Fruit fly (Drosophila melanogaster) whole organism, embryonic: ENCODE results near the gene SC35.

Source experiments
- B-H2 ChIP-seq: fragments of 200-800 bp; sonication (Bioruptor generic); optimal IDR thresholded peaks from 2 replicates; lab custom pipeline; 2018; ENCODE audit warnings: missing biosample characterization, mild to moderate bottlenecking, missing genetic modification characterization
- CG10267 ChIP-seq: fragments of 200-800 bp; sonication (Bioruptor generic); optimal IDR thresholded peaks from 2 replicates; lab custom pipeline; 2018; ENCODE audit warnings: missing biosample characterization, mild to moderate bottlenecking, missing genetic modification characterization, moderate library complexity
- CG10274 ChIP-seq: fragments of 200-800 bp; sonication (Bioruptor generic); optimal IDR thresholded peaks from 3 replicates; lab custom pipeline; 2017; ENCODE audit warnings: missing biosample characterization, mild to moderate bottlenecking, missing genetic modification characterization
- CG11504 ChIP-seq: fragments of 200-800 bp; sonication (Bioruptor generic); optimal IDR thresholded peaks from 3 replicates; lab custom pipeline; 2019; ENCODE audit warnings: missing biosample characterization, mild to moderate bottlenecking, missing genetic modification characterization, moderate library complexity
- CG1602 ChIP-seq: fragments of 200-800 bp; sonication (Bioruptor generic); optimal IDR thresholded peaks from 3 replicates; lab custom pipeline; 2016; ENCODE audit warnings: missing biosample characterization, missing genetic modification characterization
- CG1603 ChIP-seq: fragments of 200-800 bp; sonication (Bioruptor generic); optimal IDR thresholded peaks from 2 replicates; lab custom pipeline; 2019; ENCODE audit warnings: missing biosample characterization, mild to moderate bottlenecking, missing genetic modification characterization, moderate library complexity
- CG17361 ChIP-seq: fragments of 200-800 bp; sonication (Bioruptor generic); IDR thresholded peaks from 3 replicates; pipeline ENCODE4 v1.3.6; 2022; ENCODE audit warnings: missing biosample characterization, missing genetic modification characterization
- CG17912 ChIP-seq: fragments of 200-800 bp; sonication (Bioruptor generic); optimal IDR thresholded peaks from 2 replicates; lab custom pipeline; 2018; ENCODE audit warnings: missing biosample characterization, mild to moderate bottlenecking, missing genetic modification characterization
- CG18599 ChIP-seq: fragments of 200-800 bp; sonication (Bioruptor generic); optimal IDR thresholded peaks from 3 replicates; lab custom pipeline; 2017; ENCODE audit warnings: missing biosample characterization, missing genetic modification characterization, mild to moderate bottlenecking, moderate library complexity, missing genetic modification reagents
- CG2199 ChIP-seq: fragments of 200-800 bp; sonication (Bioruptor generic); IDR thresholded peaks from 3 replicates; pipeline ENCODE4 v1.3.6; 2022; ENCODE audit warnings: missing biosample characterization, missing genetic modification characterization
- CG32532 ChIP-seq: fragments of 200-800 bp; sonication (Bioruptor generic); IDR thresholded peaks from 2 replicates; pipeline ENCODE4 v1.3.6; 2022; ENCODE audit warnings: missing biosample characterization, missing genetic modification characterization
- CG34224 ChIP-seq: fragments of 200-800 bp; sonication (Bioruptor generic); IDR thresholded peaks from 3 replicates; pipeline ENCODE4 v1.3.6; 2022; ENCODE audit warnings: missing biosample characterization, missing genetic modification characterization; ENCODE audit not compliant: partially characterized antibody
- CG42726 ChIP-seq: fragments of 200-800 bp; sonication (Bioruptor generic); IDR thresholded peaks from 2 replicates; pipeline ENCODE4 v1.3.6; 2022; ENCODE audit warnings: missing biosample characterization, missing genetic modification characterization; ENCODE audit not compliant: partially characterized antibody
- CG4617 ChIP-seq: fragments of 200-800 bp; sonication (Bioruptor generic); optimal IDR thresholded peaks from 3 replicates; lab custom pipeline; 2016; ENCODE audit warnings: missing biosample characterization, missing genetic modification characterization, borderline replicate concordance
- CG4854 ChIP-seq: fragments of 200-800 bp; sonication (Bioruptor generic); optimal IDR thresholded peaks from 2 replicates; lab custom pipeline; 2016; ENCODE audit warnings: missing biosample characterization, missing genetic modification characterization, inconsistent platforms
- CG6765 ChIP-seq: fragments of 200-800 bp; sonication (Bioruptor generic); optimal IDR thresholded peaks from 3 replicates; lab custom pipeline; 2017; ENCODE audit warnings: missing biosample characterization, mild to moderate bottlenecking, missing genetic modification characterization
- CG7357 ChIP-seq: fragments of 200-800 bp; sonication (Bioruptor generic); IDR thresholded peaks from 3 replicates; pipeline ENCODE4 v1.3.6; 2022; ENCODE audit warnings: missing biosample characterization, missing genetic modification characterization
- CG7839 ChIP-seq: fragments of 200-800 bp; sonication (Bioruptor generic); optimal IDR thresholded peaks from 3 replicates; lab custom pipeline; 2018; ENCODE audit warnings: missing biosample characterization, mild to moderate bottlenecking, missing genetic modification characterization, moderate library complexity
- CG8089 ChIP-seq: fragments of 200-800 bp; sonication (Bioruptor generic); optimal IDR thresholded peaks from 3 replicates; lab custom pipeline; 2016; ENCODE audit warnings: missing biosample characterization, missing genetic modification characterization
- CG9797 ChIP-seq: fragments of 200-800 bp; sonication (Bioruptor generic); optimal IDR thresholded peaks from 3 replicates; lab custom pipeline; 2018; ENCODE audit warnings: missing biosample characterization, mild to moderate bottlenecking, missing genetic modification characterization
- CkIIα-i1 ChIP-seq: fragments of 200-800 bp; sonication (Bioruptor generic); IDR thresholded peaks from 2 replicates; pipeline ENCODE4 v1.3.6; 2022; ENCODE audit warnings: missing biosample characterization, missing genetic modification characterization
- Deaf1 ChIP-seq: fragments of 200-800 bp; optimal IDR thresholded peaks from 3 replicates; lab custom pipeline; 2019; ENCODE audit warnings: missing biosample characterization, mild to moderate bottlenecking, missing genetic modification characterization, moderate library complexity
- Dek ChIP-seq: fragments of 200-800 bp; sonication (Bioruptor generic); optimal IDR thresholded peaks from 3 replicates; lab custom pipeline; 2019; ENCODE audit warnings: missing biosample characterization, mild to moderate bottlenecking, missing genetic modification characterization, moderate library complexity
- Doc2 ChIP-seq: fragments of 200-800 bp; sonication (Bioruptor generic); IDR thresholded peaks from 2 replicates; pipeline ENCODE4 v1.3.6; 2022; ENCODE audit warnings: missing biosample characterization, missing genetic modification characterization
- HHEX ChIP-seq: fragments of 200-800 bp; sonication (Bioruptor generic); optimal IDR thresholded peaks from 3 replicates; lab custom pipeline; 2017; ENCODE audit warnings: missing biosample characterization, mild to moderate bottlenecking, missing genetic modification characterization, missing genetic modification reagents
- HmgD ChIP-seq: fragments of 200-800 bp; sonication (Bioruptor generic); optimal IDR thresholded peaks from 3 replicates; lab custom pipeline; 2016; ENCODE audit warnings: missing biosample characterization, missing genetic modification characterization
- HmgZ ChIP-seq: fragments of 200-800 bp; sonication (Bioruptor generic); optimal IDR thresholded peaks from 2 replicates; lab custom pipeline; 2018; ENCODE audit warnings: missing biosample characterization, mild to moderate bottlenecking, missing genetic modification characterization
- Optix ChIP-seq: fragments of 200-800 bp; sonication (Bioruptor generic); IDR thresholded peaks from 3 replicates; pipeline ENCODE4 v1.3.6; 2022; ENCODE audit warnings: missing biosample characterization, missing genetic modification characterization
- Side ChIP-seq: fragments of 200-800 bp; sonication (Bioruptor generic); optimal IDR thresholded peaks from 2 replicates; lab custom pipeline; 2016; ENCODE audit warnings: missing biosample characterization, missing genetic modification characterization
- Xbp1 ChIP-seq: fragments of 200-800 bp; sonication (Bioruptor generic); optimal IDR thresholded peaks from 3 replicates; lab custom pipeline; 2016; ENCODE audit warnings: missing biosample characterization, mild to moderate bottlenecking, missing genetic modification characterization
- ac ChIP-seq: fragments of 200-800 bp; sonication (Bioruptor generic); optimal IDR thresholded peaks from 3 replicates; lab custom pipeline; 2017; ENCODE audit warnings: missing biosample characterization, mild to moderate bottlenecking, missing genetic modification characterization
- ase ChIP-seq: fragments of 200-800 bp; sonication (Bioruptor generic); IDR thresholded peaks from 3 replicates; pipeline ENCODE4 v1.3.6; 2022; ENCODE audit warnings: missing biosample characterization, missing genetic modification characterization
- dmrt11E ChIP-seq: fragments of 200-800 bp; sonication (Bioruptor generic); optimal IDR thresholded peaks from 3 replicates; lab custom pipeline; 2018; ENCODE audit warnings: missing biosample characterization, mild to moderate bottlenecking, missing genetic modification characterization, moderate library complexity
- grn ChIP-seq: fragments of 200-800 bp; sonication (Bioruptor generic); optimal IDR thresholded peaks from 3 replicates; lab custom pipeline; 2017; ENCODE audit warnings: missing biosample characterization, missing genetic modification characterization
- gro ChIP-seq: fragments of 200-800 bp; sonication (Bioruptor generic); optimal IDR thresholded peaks from 2 replicates; lab custom pipeline; 2016; ENCODE audit warnings: missing biosample characterization, missing genetic modification characterization
- gt ChIP-seq: fragments of 200-800 bp; sonication (Bioruptor generic); IDR thresholded peaks from 2 replicates; pipeline ENCODE4 v1.3.6; 2022; ENCODE audit warnings: missing biosample characterization, missing genetic modification characterization
- hb ChIP-seq: fragments of 200-800 bp; sonication (Bioruptor generic); IDR thresholded peaks from 3 replicates; pipeline ENCODE4 v1.3.6; 2022; ENCODE audit warnings: missing biosample characterization, missing genetic modification characterization; ENCODE audit not compliant: partially characterized antibody
- hth ChIP-seq: fragments of >200 bp; optimal IDR thresholded peaks from 2 replicates; lab custom pipeline; 2017; ENCODE audit warnings: inconsistent platforms
- jigr1 ChIP-seq: fragments of 200-800 bp; sonication (Bioruptor generic); IDR thresholded peaks from 3 replicates; pipeline ENCODE4 v1.3.6; 2022; ENCODE audit warnings: missing biosample characterization, missing genetic modification characterization
- lab ChIP-seq: fragments of 200-800 bp; sonication (Bioruptor generic); optimal IDR thresholded peaks from 3 replicates; lab custom pipeline; 2017; ENCODE audit warnings: missing biosample characterization, missing genetic modification characterization, mild to moderate bottlenecking, moderate library complexity, missing genetic modification reagents
- maf-S ChIP-seq: fragments of 200-800 bp; sonication (Bioruptor generic); optimal IDR thresholded peaks from 2 replicates; lab custom pipeline; 2016; ENCODE audit warnings: missing biosample characterization, missing genetic modification characterization
- pita ChIP-seq: fragments of 200-800 bp; sonication (Bioruptor generic); optimal IDR thresholded peaks from 2 replicates; lab custom pipeline; 2017; ENCODE audit warnings: missing biosample characterization, mild to moderate bottlenecking, missing genetic modification characterization
- sd ChIP-seq: fragments of 200-800 bp; sonication (Bioruptor generic); optimal IDR thresholded peaks from 3 replicates; lab custom pipeline; 2018; ENCODE audit warnings: missing biosample characterization, mild to moderate bottlenecking, missing genetic modification characterization, moderate library complexity
- sob ChIP-seq: fragments of 200-800 bp; sonication (Bioruptor generic); IDR thresholded peaks from 2 replicates; pipeline ENCODE4 v1.3.6; 2022; ENCODE audit warnings: missing biosample characterization, missing genetic modification characterization
- tgo ChIP-seq: fragments of 200-800 bp; sonication (Bioruptor generic); IDR thresholded peaks from 3 replicates; pipeline ENCODE4 v1.3.6; 2022; ENCODE audit warnings: missing biosample characterization, missing genetic modification characterization
- trem ChIP-seq: fragments of 200-800 bp; optimal IDR thresholded peaks from 3 replicates; lab custom pipeline; 2019; ENCODE audit warnings: missing biosample characterization, mild to moderate bottlenecking, missing genetic modification characterization, moderate library complexity
- ttk ChIP-seq: fragments of 200-800 bp; sonication (Bioruptor generic); IDR thresholded peaks from 2 replicates; pipeline ENCODE4 v2.1.2; 2022; ENCODE audit warnings: missing biosample characterization, missing genetic modification characterization
- z ChIP-seq: fragments of 200-800 bp; sonication (Bioruptor generic); IDR thresholded peaks from 3 replicates; pipeline ENCODE4 v1.3.6; 2022; ENCODE audit warnings: missing biosample characterization, missing genetic modification characterization
- zen ChIP-seq: fragments of 200-800 bp; sonication (Bioruptor generic); optimal IDR thresholded peaks from 3 replicates; lab custom pipeline; 2018; ENCODE audit warnings: missing biosample characterization, mild to moderate bottlenecking, missing genetic modification characterization, moderate library complexity
- zen2 ChIP-seq: fragments of 200-800 bp; sonication (Bioruptor generic); IDR thresholded peaks from 3 replicates; pipeline ENCODE4 v1.3.6; 2022; ENCODE audit warnings: missing biosample characterization, missing genetic modification characterization; ENCODE audit not compliant: partially characterized antibody

Gene SC35

DNA sequence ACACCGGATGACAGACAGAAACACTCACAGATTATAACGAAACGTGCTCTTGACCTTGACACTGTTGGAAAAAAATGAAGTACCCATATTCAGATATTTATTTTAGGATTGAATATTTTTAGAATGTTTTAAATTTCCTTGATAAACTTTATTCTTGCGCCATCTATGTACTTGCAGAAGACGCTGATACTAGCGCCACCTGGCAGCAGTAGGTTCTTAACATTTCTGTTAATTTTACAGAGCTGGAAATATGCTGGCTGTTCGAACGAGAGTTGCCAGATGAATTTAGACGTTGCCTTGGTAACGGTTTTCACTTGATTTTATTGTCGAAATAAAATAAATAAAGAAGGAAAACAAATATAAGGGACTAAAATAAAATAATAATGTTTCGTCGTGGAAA is 9.9 kb downstream of the SC35 start, which contains the start of gene Fam92 (continued):
- TF ChIP-seq CG7357, result no peak
- peak; percentile 31 for TF ChIP-seq CG4854 (GFP tag; lab: Kevin White, UChicago)
- TF ChIP-seq CG18599 (GFP tag; lab: Kevin White, UChicago), result peak; percentile 42
- peak; percentile 49 for TF ChIP-seq gro (GFP tag; lab: Kevin White, UChicago)
- no peak for TF ChIP-seq gt
- peak; percentile 0 for TF ChIP-seq HmgD
- TF ChIP-seq CG6765, result no peak
- peak; percentile 65 for TF ChIP-seq B-H2 (GFP tag; lab: Kevin White, UChicago)
- TF ChIP-seq CG8089 (GFP tag; lab: Kevin White, UChicago), result no peak
- peak; percentile 51 for TF ChIP-seq HmgZ
- TF ChIP-seq CG1603 (tag; lab: Kevin White, UChicago), result peak; percentile 70
- peak; percentile 2 for TF ChIP-seq maf-S (GFP tag; lab: Kevin White, UChicago)
- TF ChIP-seq zen (tag; lab: Kevin White, UChicago), result peak; percentile 24
- TF ChIP-seq trem (tag; lab: Kevin White, UChicago), result peak; percentile 63
- TF ChIP-seq sob (GFP tag; lab: Robert Waterston, UW), result peak; percentile 38; the same call in 1 of the 2 replicates
- TF ChIP-seq CG9797, result no peak
- TF ChIP-seq CkIIα-i1 (GFP tag; lab: Robert Waterston, UW), result no peak
- no peak for TF ChIP-seq grn (GFP tag; lab: Kevin White, UChicago)
- TF ChIP-seq HHEX (GFP tag; lab: Kevin White, UChicago), result peak; percentile 37
- TF ChIP-seq hb, result no peak
- no peak for TF ChIP-seq z (GFP tag; lab: Robert Waterston, UW)
- TF ChIP-seq CG1602 (GFP tag; lab: Kevin White, UChicago), result peak; percentile 38
- peak; percentile 65 for TF ChIP-seq CG10267
- peak; percentile 11 for TF ChIP-seq pita (GFP tag; lab: Kevin White, UChicago)
- TF ChIP-seq sd, result peak; percentile 27
- peak; percentile 68 for TF ChIP-seq CG11504 (tag; lab: Kevin White, UChicago)
- peak; percentile 34 for TF ChIP-seq dmrt11E
- TF ChIP-seq CG7839, result peak; percentile 66
- peak; percentile 63 for TF ChIP-seq CG17912
- no peak for TF ChIP-seq CG10274
- TF ChIP-seq hth (lab: Kevin White, UChicago), result no peak
- peak; percentile 73 for TF ChIP-seq Xbp1 (GFP tag; lab: Kevin White, UChicago)
- peak; percentile 73; the same call in 1 of the 2 replicates for TF ChIP-seq CG32532 (GFP tag; lab: Robert Waterston, UW)
- peak; percentile 21 for TF ChIP-seq Side (GFP tag; lab: Kevin White, UChicago)
- no peak for TF ChIP-seq jigr1
- TF ChIP-seq ase (GFP tag; lab: Robert Waterston, UW), result peak; percentile 17; the same call in 1 of the 3 replicates
- peak; percentile 43; the same call in 1 of the 2 replicates for TF ChIP-seq ttk (GFP tag; lab: Robert Waterston, UW)
- TF ChIP-seq zen2 (GFP tag; lab: Robert Waterston, UW), result no peak
- no peak for TF ChIP-seq Doc2 (GFP tag; lab: Robert Waterston, UW)
- TF ChIP-seq Deaf1 (tag; lab: Kevin White, UChicago), result peak; percentile 21
- no peak for TF ChIP-seq ac (GFP tag; lab: Kevin White, UChicago)
- peak; percentile 2 for TF ChIP-seq CG4617 (GFP tag; lab: Kevin White, UChicago)
- TF ChIP-seq CG34224, result no peak
- peak; percentile 38 for TF ChIP-seq Dek (tag; lab: Kevin White, UChicago)
- TF ChIP-seq Optix (GFP tag; lab: Robert Waterston, UW), result no peak; the same call in 2 of the 3 replicates
- peak; percentile 56 for TF ChIP-seq lab (GFP tag; lab: Kevin White, UChicago)
- TF ChIP-seq CG42726, result 0 out of 2 replicates have a peak, but pooled peaks have one; percentile 27
- TF ChIP-seq tgo, result peak; percentile 39; the same call in 2 of the 3 replicates
- peak; percentile 49; the same call in 1 of the 3 replicates for TF ChIP-seq CG17361 (GFP tag; lab: Robert Waterston, UW)
- TF ChIP-seq CG2199 (GFP tag; lab: Robert Waterston, UW), result 0 out of 3 replicates have a peak, but pooled peaks have one; percentile 39
